Fruit fly (Drosophila melanogaster) whole organism, prepupa: ENCODE measurements around the gene Cyp4ac2.

Experiments
- CG11902 ChIP-seq: fragments of 200-800 bp; sonication (Bioruptor generic); optimal IDR thresholded peaks from 3 replicates; lab custom pipeline; 2016; ENCODE audit warnings: missing biosample characterization, missing genetic modification characterization
- CG15336 ChIP-seq: fragments of 200-800 bp; sonication (Bioruptor generic); IDR thresholded peaks from 2 replicates; pipeline ENCODE4 v1.3.6; 2022; ENCODE audit warnings: missing biosample characterization, missing genetic modification characterization
- CG3919 ChIP-seq: fragments of 200-800 bp; sonication (Bioruptor generic); optimal IDR thresholded peaks from 3 replicates; lab custom pipeline; 2016; ENCODE audit warnings: missing biosample characterization, missing genetic modification characterization
- Eip93F ChIP-seq: fragments of 200-800 bp; sonication (Bioruptor generic); optimal IDR thresholded peaks from 2 replicates; lab custom pipeline; 2016; ENCODE audit warnings: missing biosample characterization, mild to moderate bottlenecking, missing genetic modification characterization
- Met ChIP-seq: fragments of 200-800 bp; sonication (Bioruptor generic); optimal IDR thresholded peaks from 3 replicates; lab custom pipeline; 2016; ENCODE audit warnings: missing biosample characterization, missing genetic modification characterization
- Sox102F ChIP-seq: fragments of 200-800 bp; sonication (Bioruptor generic); optimal IDR thresholded peaks from 2 replicates; lab custom pipeline; 2016; ENCODE audit warnings: missing biosample characterization, mild to moderate bottlenecking, missing genetic modification characterization

DNA sequence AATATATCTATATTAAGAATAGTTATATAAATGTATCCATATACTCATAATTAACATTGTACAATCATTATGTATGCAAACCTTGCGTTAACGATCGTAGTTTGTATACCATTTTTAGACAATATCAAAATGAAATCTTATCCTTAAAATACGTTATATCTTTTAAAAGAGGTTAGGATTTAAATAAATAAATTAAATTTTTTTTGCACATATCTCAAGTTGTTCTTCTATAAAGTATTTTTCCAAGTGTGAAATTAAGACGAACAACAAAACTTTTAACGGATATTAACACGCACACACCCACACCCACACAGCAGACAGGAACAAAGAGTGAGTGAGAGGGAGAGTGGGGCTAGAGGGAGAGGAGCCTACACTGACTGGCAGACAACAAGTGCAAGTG lies 23.7 kb downstream of the Cyp4ac2 start:
- TF ChIP-seq Eip93F: no peak
- peak; percentile 37; the same call in 1 of the 2 replicates for TF ChIP-seq CG15336 (GFP tag; lab: Robert Waterston, UW)
- peak; percentile 69 for TF ChIP-seq CG3919 (GFP tag; lab: Kevin White, UChicago)
- no peak for TF ChIP-seq Sox102F (GFP tag; lab: Kevin White, UChicago)
- peak; percentile 35 for TF ChIP-seq CG11902 (GFP tag; lab: Kevin White, UChicago)
- TF ChIP-seq Met: peak; percentile 58
